Worm (Caenorhabditis elegans) whole organism, late embryonic: Measurements from ENCODE around the gene set-16.

ENCODE experiments used
- C08G9.2 ChIP-seq: sonication (generic microtip); optimal IDR thresholded peaks from 2 replicates; lab custom pipeline; 2016; ENCODE audit warnings: mild to moderate bottlenecking, missing genetic modification characterization, moderate library complexity, missing compliant biosample characterization
- ama-1 ChIP-seq: fragments of 150-350 bp; optimal IDR thresholded peaks from 2 replicates; lab custom pipeline; 2014
- ceh-2 ChIP-seq: sonication (generic microtip); optimal IDR thresholded peaks from 2 replicates; lab custom pipeline; 2016; ENCODE audit warnings: missing genotype, missing genetic modification characterization, missing compliant biosample characterization
- ceh-30 ChIP-seq: fragments of 150-350 bp; optimal IDR thresholded peaks from 2 replicates; lab custom pipeline; 2014; ENCODE audit warnings: missing biosample characterization, missing genetic modification characterization
- ceh-31 ChIP-seq: sonication (generic microtip); optimal IDR thresholded peaks from 2 replicates; lab custom pipeline; 2016; ENCODE audit warnings: missing genetic modification characterization, missing compliant biosample characterization
- ceh-45 ChIP-seq: fragments of 200-800 bp; sonication (Bioruptor generic); IDR thresholded peaks from 2 replicates; pipeline ENCODE4 v1.3.6; 2022; ENCODE audit warnings: missing genetic modification reagents, missing genetic modification characterization, missing compliant biosample characterization
- ceh-6 ChIP-seq: fragments of 200-800 bp; sonication (Bioruptor generic); optimal IDR thresholded peaks from 2 replicates; lab custom pipeline; 2018; ENCODE audit warnings: mild to moderate bottlenecking, missing genetic modification characterization, missing compliant biosample characterization
- dmd-4 ChIP-seq: sonication (generic microtip); optimal IDR thresholded peaks from 2 replicates; lab custom pipeline; 2016; ENCODE audit warnings: borderline replicate concordance, missing genetic modification characterization, missing compliant biosample characterization
- dve-1 ChIP-seq: sonication (generic microtip); optimal IDR thresholded peaks from 2 replicates; lab custom pipeline; 2017; ENCODE audit warnings: antibody characterized with exemption, mild to moderate bottlenecking, missing genetic modification characterization, missing compliant biosample characterization
- elt-4 ChIP-seq: sonication (generic microtip); optimal IDR thresholded peaks from 2 replicates; lab custom pipeline; 2016; ENCODE audit warnings: missing genetic modification characterization, missing compliant biosample characterization
- gmeb-2 ChIP-seq: sonication (generic microtip); optimal IDR thresholded peaks from 2 replicates; lab custom pipeline; 2016; ENCODE audit warnings: missing genetic modification characterization, inconsistent platforms, missing compliant biosample characterization
- hlh-13 ChIP-seq: fragments of 200-800 bp; sonication (Bioruptor generic); optimal IDR thresholded peaks from 2 replicates; lab custom pipeline; 2018; ENCODE audit warnings: mild to moderate bottlenecking, missing genetic modification characterization, missing compliant biosample characterization
- lin-11 ChIP-seq: fragments of 200-800 bp; sonication (Bioruptor generic); optimal IDR thresholded peaks from 2 replicates; lab custom pipeline; 2018; ENCODE audit warnings: mild to moderate bottlenecking, missing genetic modification characterization, missing compliant biosample characterization
- mec-3 ChIP-seq: sonication (generic microtip); optimal IDR thresholded peaks from 2 replicates; lab custom pipeline; 2016; ENCODE audit warnings: borderline replicate concordance, missing genetic modification characterization, missing compliant biosample characterization
- nfya-1 ChIP-seq: sonication (generic microtip); optimal IDR thresholded peaks from 2 replicates; lab custom pipeline; 2017; ENCODE audit warnings: missing genetic modification characterization, mild to moderate bottlenecking, missing compliant biosample characterization, antibody characterized with exemption, moderate library complexity
- nhr-11 ChIP-seq: fragments of 150-350 bp; optimal IDR thresholded peaks from 2 replicates; lab custom pipeline; 2014; ENCODE audit warnings: missing biosample characterization, missing genetic modification characterization
- nhr-232 ChIP-seq: sonication (generic microtip); optimal IDR thresholded peaks from 2 replicates; lab custom pipeline; 2016; ENCODE audit warnings: missing genetic modification characterization, missing compliant biosample characterization
- pag-3 ChIP-seq: sonication (generic microtip); optimal IDR thresholded peaks from 2 replicates; lab custom pipeline; 2016; ENCODE audit warnings: missing compliant biosample characterization, missing genetic modification characterization, borderline replicate concordance
- pax-1 ChIP-seq: fragments of 150-350 bp; optimal IDR thresholded peaks from 2 replicates; lab custom pipeline; 2014; ENCODE audit warnings: missing biosample characterization, missing genetic modification characterization
- pha-2 ChIP-seq: sonication (generic microtip); optimal IDR thresholded peaks from 2 replicates; lab custom pipeline; 2017; ENCODE audit warnings: mild to moderate bottlenecking, missing genetic modification characterization, missing compliant biosample characterization
- pha-4 ChIP-seq: fragments of 150-350 bp; optimal IDR thresholded peaks from 2 replicates; lab custom pipeline; 2018; ENCODE audit warnings: missing biosample characterization, missing genetic modification reagents, missing genetic modification characterization
- pqm-1 ChIP-seq: sonication (generic microtip); optimal IDR thresholded peaks from 2 replicates; lab custom pipeline; 2016; ENCODE audit warnings: missing genetic modification characterization, missing compliant biosample characterization
- ref-2 ChIP-seq: sonication (generic microtip); optimal IDR thresholded peaks from 2 replicates; lab custom pipeline; 2016; ENCODE audit warnings: missing genetic modification characterization, missing compliant biosample characterization
- rnt-1 ChIP-seq: sonication (generic microtip); optimal IDR thresholded peaks from 2 replicates; lab custom pipeline; 2016; ENCODE audit warnings: missing genetic modification characterization, missing compliant biosample characterization
- sox-2 ChIP-seq: fragments of 200-800 bp; sonication (Bioruptor generic); IDR thresholded peaks from 2 replicates; pipeline ENCODE4 v1.3.6; 2022; ENCODE audit warnings: missing genetic modification reagents, missing genetic modification characterization, missing compliant biosample characterization
- syd-9 ChIP-seq: sonication (generic microtip); optimal IDR thresholded peaks from 2 replicates; lab custom pipeline; 2016; ENCODE audit warnings: mild to moderate bottlenecking, missing genetic modification characterization, moderate library complexity, missing compliant biosample characterization
- unc-3 ChIP-seq, 2 experiments: fragments of 200-800 bp in 1 of 2; sonication (Bioruptor generic) in 1 of 2; sonication (generic microtip) in 1 of 2; conservative IDR thresholded peaks in 1 of 2; optimal IDR thresholded peaks in 1 of 2; 2 replicates each; pipeline versions ENCODE4 v1.3.6 to Lab custom; 2016 to 2022; ENCODE audit warnings: missing compliant biosample characterization in 2 of 2, missing genetic modification characterization in 2 of 2, missing genetic modification reagents in 1 of 2

Gene set-16

DNA sequence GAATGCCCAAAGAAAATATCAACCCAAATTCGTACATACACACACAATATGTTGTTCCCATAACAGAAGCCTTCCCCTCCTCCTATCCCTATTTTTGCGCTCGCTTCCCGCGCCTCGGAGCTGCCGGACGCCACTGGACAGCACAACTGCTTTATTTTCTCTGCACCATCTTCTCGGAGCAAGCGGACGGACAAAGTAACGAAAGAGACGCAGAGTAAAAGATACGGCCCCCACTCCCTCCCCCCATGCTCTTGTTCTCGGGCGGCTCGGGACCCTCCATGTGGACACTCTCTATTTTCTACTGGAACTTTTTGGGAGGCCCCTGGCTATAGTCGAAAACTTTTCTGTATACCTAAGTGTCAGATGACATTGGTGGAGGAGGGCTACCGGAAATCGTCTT lies 54.1 kb downstream of the set-16 start (continued):
- TF ChIP-seq mec-3 (no peak), pax-1 (no peak), ama-1 (lab: Kevin White, UChicago) (no peak), nhr-232 (tag; lab: Kevin White, UChicago) (no peak), ceh-31 (tag; lab: Kevin White, UChicago) (peak; percentile 10), ref-2 (no peak), lin-11 (tag; lab: Kevin White, UChicago) (no peak), C08G9.2 (tag; lab: Kevin White, UChicago) (peak; percentile 7), ceh-6 (no peak), pag-3 (no peak), hlh-13 (no peak), pha-2 (tag; lab: Kevin White, UChicago) (no peak), unc-3 (GFP tag; conservative IDR thresholded peaks at IDR 0.05; lab: Robert Waterston, UW) (no peak), unc-3 (tag; optimal IDR thresholded peaks at IDR 0.05; lab: Kevin White, UChicago) (no peak), ceh-30 (no peak), nfya-1 (peak; percentile 31), gmeb-2 (tag; lab: Kevin White, UChicago) (no peak), pha-4 (tag; lab: Kevin White, UChicago) (no peak), rnt-1 (tag; lab: Kevin White, UChicago) (no peak), nhr-11 (tag; lab: Kevin White, UChicago) (no peak), elt-4 (no peak), dve-1 (no peak), sox-2 (no peak), dmd-4 (tag; lab: Kevin White, UChicago) (no peak)

DNA sequence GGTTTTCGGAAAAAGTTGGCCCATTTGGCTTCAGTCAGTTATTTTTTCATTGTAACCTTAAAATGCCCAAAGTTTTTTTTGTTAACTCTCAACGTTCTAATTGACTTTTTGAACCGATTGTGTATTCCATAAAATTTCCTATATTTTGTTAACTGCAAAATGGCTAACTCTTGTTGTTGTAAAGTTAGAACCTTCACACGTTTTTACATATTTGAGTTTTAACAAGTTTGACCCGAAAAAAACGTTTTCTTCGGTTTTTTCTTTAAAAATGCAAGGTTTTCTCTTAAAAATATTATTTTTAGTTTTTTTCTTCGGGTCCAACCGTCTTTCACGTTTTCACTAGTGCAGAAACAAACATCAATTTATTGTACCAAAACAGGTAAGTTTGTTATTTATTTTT lies 58.0 kb downstream of the set-16 start, which contains the start of gene lit-1:
Gene lit-1 (plus strand): TSS at position 301 of the 400 bp plus-strand sequence.
- TF ChIP-seq elt-4 (no peak), ceh-2 (tag; lab: Kevin White, UChicago) (no peak), pqm-1 (tag; lab: Kevin White, UChicago) (no peak), lin-11 (tag; lab: Kevin White, UChicago) (no peak), ceh-45 (no peak), syd-9 (tag; lab: Kevin White, UChicago) (no peak)
